Worm (Caenorhabditis elegans): ENCODE data around the gene nlp-34.

Gene nlp-34

ce11 chrV:4004577-4004976 lies 25.6 kb upstream of the nlp-34 start (continued):
- TF ChIP-seq Y53F4B.3 (GFP tag; IDR thresholded peaks at IDR 0.05), result no peak
- TF ChIP-seq dpff-1 (tag; optimal IDR thresholded peaks at IDR 0.05), result no peak
- TF ChIP-seq B0035.1 (tag; optimal IDR thresholded peaks at IDR 0.05), result no peak
- no peak for TF ChIP-seq attf-5 (GFP tag; optimal IDR thresholded peaks at IDR 0.05)
- TF ChIP-seq ceh-79 (tag; optimal IDR thresholded peaks at IDR 0.05), result no peak
- TF ChIP-seq athp-1 (tag; optimal IDR thresholded peaks at IDR 0.05), result no peak
- TF ChIP-seq F57A8.1 (GFP tag; optimal IDR thresholded peaks at IDR 0.05), result no peak
- no peak for TF ChIP-seq lsy-27 (tag; optimal IDR thresholded peaks at IDR 0.05; ENCODE audit: borderline replicate concordance, insufficient read depth)
- no peak for TF ChIP-seq Y79H2A.3 (GFP tag; conservative IDR thresholded peaks at IDR 0.05)
- no peak for TF ChIP-seq let-607 (tag; optimal IDR thresholded peaks at IDR 0.05)
- TF ChIP-seq lin-40 (tag; optimal IDR thresholded peaks at IDR 0.05), result no peak
- peak; percentile 77 for TF ChIP-seq hmg-1.2 (GFP tag; IDR thresholded peaks at IDR 0.05)
- TF ChIP-seq attf-6 (GFP tag; IDR thresholded peaks at IDR 0.05), result no peak
- no peak for TF ChIP-seq ceh-40 (GFP tag; IDR thresholded peaks at IDR 0.05)

- no peak for TF ChIP-seq nfyb-1 (GFP tag; IDR thresholded peaks at IDR 0.05)
- TF ChIP-seq ztf-28 (GFP tag; IDR thresholded peaks at IDR 0.05), result no peak
- no peak for TF ChIP-seq tbx-9 (tag; optimal IDR thresholded peaks at IDR 0.05; ENCODE audit: borderline replicate concordance)
- no peak for TF ChIP-seq aptf-3 (GFP tag; IDR thresholded peaks at IDR 0.05)
- TF ChIP-seq ceh-27 (GFP tag; optimal IDR thresholded peaks at IDR 0.05), result no peak
Measured at ce11 chrV:3995838-3996237, 16.9 kb upstream of the nlp-34 start, which contains the start of gene srx-62. Gene srx-62 (minus strand): TSS chrV:3995938.

- TF ChIP-seq ztf-25 (GFP tag; IDR thresholded peaks at IDR 0.05) (no peak), bed-1 (GFP tag; IDR thresholded peaks at IDR 0.05) (no peak), egl-44 (GFP tag; IDR thresholded peaks at IDR 0.05) (no peak), aptf-3 (GFP tag; IDR thresholded peaks at IDR 0.05) (no peak), hsf-1 (GFP tag; IDR thresholded peaks at IDR 0.05) (no peak), hlh-26 (GFP tag; conservative IDR thresholded peaks at IDR 0.05) (no peak), lin-35 (GFP tag; optimal IDR thresholded peaks at IDR 0.05) (no peak), pbrm-1 (GFP tag; IDR thresholded peaks at IDR 0.05) (no peak), atf-7 (tag; optimal IDR thresholded peaks at IDR 0.05) (no peak), snpc-4 (GFP tag; optimal IDR thresholded peaks at IDR 0.05) (no peak), snpc-4 (tag; optimal IDR thresholded peaks at IDR 0.05) (no peak), F57A8.1 (GFP tag; optimal IDR thresholded peaks at IDR 0.05) (no peak), let-526 (GFP tag; IDR thresholded peaks at IDR 0.05) (no peak), hlh-12 (tag; optimal IDR thresholded peaks at IDR 0.05) (no peak)
Measured at ce11 chrV:3994048-3994447, 15.1 kb upstream of the nlp-34 start, which contains the start of gene K09D9.9. Gene K09D9.9 (minus strand): TSS chrV:3994148.

- TF ChIP-seq nhr-80 (tag; optimal IDR thresholded peaks at IDR 0.05), result no peak
- no peak for TF ChIP-seq ztf-28 (GFP tag; IDR thresholded peaks at IDR 0.05)
- TF ChIP-seq B0019.2 (GFP tag; conservative IDR thresholded peaks at IDR 0.05), result no peak
- no peak for TF ChIP-seq attf-5 (GFP tag; optimal IDR thresholded peaks at IDR 0.05)
- no peak for TF ChIP-seq F37B4.10 (GFP tag; IDR thresholded peaks at IDR 0.05)
- no peak for TF ChIP-seq unc-130 (GFP tag; optimal IDR thresholded peaks at IDR 0.05)
- TF ChIP-seq mel-28 (tag; optimal IDR thresholded peaks at IDR 0.05; ENCODE audit: borderline replicate concordance), result no peak
- no peak for TF ChIP-seq lir-1 (GFP tag; conservative IDR thresholded peaks at IDR 0.05)
- no peak for TF ChIP-seq zim-3 (tag; optimal IDR thresholded peaks at IDR 0.05)
- TF ChIP-seq B0336.3 (GFP tag; IDR thresholded peaks at IDR 0.05), result no peak
Measured at ce11 chrV:3992334-3992733, 13.4 kb upstream of the nlp-34 start.
